Fruit fly (Drosophila melanogaster) whole organism, prepupa: ENCODE results near the gene Rhp.

ENCODE experiments used
- CG11294 ChIP-seq: fragments of 200-800 bp; sonication (Bioruptor generic); IDR thresholded peaks from 2 replicates; pipeline ENCODE4 v1.3.6; 2022; ENCODE audit warnings: missing biosample characterization, missing genetic modification characterization
- CG11902 ChIP-seq: fragments of 200-800 bp; sonication (Bioruptor generic); optimal IDR thresholded peaks from 3 replicates; lab custom pipeline; 2016; ENCODE audit warnings: missing biosample characterization, missing genetic modification characterization
- CG7368 ChIP-seq: fragments of 200-800 bp; sonication (Bioruptor generic); optimal IDR thresholded peaks from 3 replicates; lab custom pipeline; 2016; ENCODE audit warnings: missing biosample characterization, missing genetic modification characterization
- Hr39 ChIP-seq: fragments of 200-800 bp; sonication (Bioruptor generic); optimal IDR thresholded peaks from 2 replicates; lab custom pipeline; 2016; ENCODE audit warnings: missing biosample characterization, missing genetic modification characterization
- achi ChIP-seq: fragments of 200-800 bp; sonication (Bioruptor generic); optimal IDR thresholded peaks from 3 replicates; lab custom pipeline; 2016; ENCODE audit warnings: missing biosample characterization, missing genetic modification characterization
- dac ChIP-seq: fragments of 200-800 bp; sonication (Bioruptor generic); optimal IDR thresholded peaks from 2 replicates; lab custom pipeline; 2017; ENCODE audit warnings: missing biosample characterization, mild to moderate bottlenecking, missing genetic modification characterization
- fd85E ChIP-seq: fragments of 200-800 bp; sonication (Bioruptor generic); optimal IDR thresholded peaks from 3 replicates; lab custom pipeline; 2016; ENCODE audit warnings: missing biosample characterization, missing genetic modification characterization
- net ChIP-seq: fragments of 200-800 bp; sonication (Bioruptor generic); optimal IDR thresholded peaks from 3 replicates; lab custom pipeline; 2016; ENCODE audit warnings: missing biosample characterization, missing genetic modification characterization
- pdm3 ChIP-seq: fragments of 200-800 bp; sonication (Bioruptor generic); optimal IDR thresholded peaks from 3 replicates; lab custom pipeline; 2016; ENCODE audit warnings: missing biosample characterization, missing genetic modification characterization
- topi ChIP-seq: fragments of 200-800 bp; sonication (Bioruptor generic); optimal IDR thresholded peaks from 3 replicates; lab custom pipeline; 2016; ENCODE audit warnings: missing biosample characterization, missing genetic modification characterization
- vri ChIP-seq: fragments of 200-800 bp; sonication (Bioruptor generic); optimal IDR thresholded peaks from 3 replicates; lab custom pipeline; 2016; ENCODE audit warnings: missing biosample characterization, mild to moderate bottlenecking, missing genetic modification characterization

dm6 chrX:15837530-15837929 is 48.8 kb downstream of the Rhp start, which contains the start of gene CG8565:
- no peak for TF ChIP-seq dac (GFP tag; lab: Kevin White, UChicago)
- TF ChIP-seq fd85E (GFP tag; lab: Kevin White, UChicago): no peak
- TF ChIP-seq topi: no peak
- no peak for TF ChIP-seq Hr39 (GFP tag; lab: Kevin White, UChicago)
- TF ChIP-seq achi (GFP tag; lab: Kevin White, UChicago): no peak
- TF ChIP-seq net (GFP tag; lab: Kevin White, UChicago): no peak
- TF ChIP-seq CG11294 (GFP tag; lab: Robert Waterston, UW): no peak
- no peak for TF ChIP-seq vri (GFP tag; lab: Kevin White, UChicago)
- no peak for TF ChIP-seq pdm3 (GFP tag; lab: Kevin White, UChicago)
- no peak for TF ChIP-seq CG7368
- no peak for TF ChIP-seq CG11902 (GFP tag; lab: Kevin White, UChicago)
